Worm (Caenorhabditis elegans) whole organism, young adult: ENCODE results near the gene tbg-1.
A peak's percentile ranks its signal among the peaks of the same experiment; 100 is the strongest.

Source experiments
- B0336.3 ChIP-seq: fragments of 200-800 bp; sonication (Bioruptor generic); IDR thresholded peaks from 2 replicates; pipeline ENCODE4 v1.3.6; 2022; ENCODE audit warnings: missing genetic modification characterization, missing compliant biosample characterization
- D2030.7 ChIP-seq: fragments of 200-800 bp; sonication (Bioruptor generic); IDR thresholded peaks from 2 replicates; pipeline ENCODE4 v1.3.6; 2022; ENCODE audit warnings: missing genetic modification reagents, missing genetic modification characterization, missing compliant biosample characterization
- F39B2.1 ChIP-seq: fragments of 200-800 bp; sonication (Bioruptor generic); IDR thresholded peaks from 2 replicates; pipeline ENCODE4 v1.3.6; 2022; ENCODE audit warnings: missing genetic modification reagents, missing genetic modification characterization, missing compliant biosample characterization
- F55B11.4 ChIP-seq: sonication (generic microtip); optimal IDR thresholded peaks from 2 replicates; lab custom pipeline; 2016; ENCODE audit warnings: missing compliant biosample characterization, missing genetic modification characterization, borderline replicate concordance; ENCODE audit not compliant: insufficient read depth
- F57A8.1 ChIP-seq: fragments of 200-800 bp; sonication (Bioruptor generic); optimal IDR thresholded peaks from 2 replicates; lab custom pipeline; 2018; ENCODE audit warnings: mild to moderate bottlenecking, missing genetic modification characterization, moderate library complexity, missing compliant biosample characterization
- F57C9.4 ChIP-seq: sonication (generic microtip); optimal IDR thresholded peaks from 2 replicates; lab custom pipeline; 2017; ENCODE audit warnings: mild to moderate bottlenecking, missing genetic modification characterization, missing compliant biosample characterization
- K11D2.4 ChIP-seq: fragments of 200-800 bp; sonication (Bioruptor generic); IDR thresholded peaks from 2 replicates; pipeline ENCODE4 v1.3.6; 2022; ENCODE audit warnings: missing genetic modification reagents, missing genetic modification characterization, missing compliant biosample characterization
- Y67H2A.10 ChIP-seq: fragments of 200-800 bp; sonication (Bioruptor generic); conservative IDR thresholded peaks from 2 replicates; pipeline ENCODE4 v1.3.6; 2022; ENCODE audit warnings: missing genetic modification reagents, missing genetic modification characterization, missing compliant biosample characterization
- Y95B8A.8 ChIP-seq: fragments of 200-800 bp; sonication (Bioruptor generic); IDR thresholded peaks from 2 replicates; pipeline ENCODE4 v1.3.6; 2022; ENCODE audit warnings: missing genetic modification reagents, missing genetic modification characterization, missing compliant biosample characterization
- attf-3 ChIP-seq: fragments of 200-800 bp; sonication (Bioruptor generic); conservative IDR thresholded peaks from 2 replicates; pipeline ENCODE4 v1.3.6; 2022; ENCODE audit warnings: missing genetic modification reagents, missing genetic modification characterization, missing compliant biosample characterization
- attf-5 ChIP-seq: fragments of 200-800 bp; sonication (Bioruptor generic); optimal IDR thresholded peaks from 2 replicates; lab custom pipeline; 2018; ENCODE audit warnings: mild to moderate bottlenecking, missing genetic modification characterization, missing compliant biosample characterization
- attf-6 ChIP-seq: fragments of 200-800 bp; sonication (Bioruptor generic); IDR thresholded peaks from 2 replicates; pipeline ENCODE4 v1.3.6; 2022; ENCODE audit warnings: missing genetic modification reagents, missing genetic modification characterization, missing compliant biosample characterization
- ccch-3 ChIP-seq: fragments of 200-800 bp; sonication (Bioruptor generic); optimal IDR thresholded peaks from 2 replicates; lab custom pipeline; 2018; ENCODE audit warnings: mild to moderate bottlenecking, missing genetic modification characterization, missing compliant biosample characterization
- cebp-1 ChIP-seq, 2 experiments: fragments of 200-800 bp in 1 of 2; sonication (Bioruptor generic) in 1 of 2; sonication (generic microtip) in 1 of 2; IDR thresholded peaks in 1 of 2; optimal IDR thresholded peaks in 1 of 2; 2 replicates each; pipeline versions ENCODE4 v1.3.6 to Lab custom; 2017 to 2022; ENCODE audit warnings: missing compliant biosample characterization in 2 of 2, missing genetic modification characterization in 2 of 2, mild to moderate bottlenecking in 1 of 2, missing genetic modification reagents in 1 of 2, moderate library complexity in 1 of 2
- ceh-100 ChIP-seq: fragments of 200-800 bp; sonication (Bioruptor generic); IDR thresholded peaks from 2 replicates; pipeline ENCODE4 v1.3.6; 2022; ENCODE audit warnings: missing genetic modification reagents, missing genetic modification characterization, missing compliant biosample characterization
- ceh-27 ChIP-seq: fragments of 200-800 bp; sonication (Bioruptor generic); optimal IDR thresholded peaks from 2 replicates; lab custom pipeline; 2018; ENCODE audit warnings: mild to moderate bottlenecking, missing genetic modification characterization, moderate library complexity, missing compliant biosample characterization
- ceh-91 ChIP-seq: fragments of 200-800 bp; sonication (Bioruptor generic); IDR thresholded peaks from 2 replicates; pipeline ENCODE4 v1.3.6; 2022; ENCODE audit warnings: missing genetic modification reagents, missing genetic modification characterization, missing compliant biosample characterization
- die-1 ChIP-seq: sonication (generic microtip); optimal IDR thresholded peaks from 2 replicates; lab custom pipeline; 2016; ENCODE audit warnings: missing genotype, mild to moderate bottlenecking, missing genetic modification characterization, missing compliant biosample characterization
- dox-1 ChIP-seq: fragments of 200-800 bp; sonication (Bioruptor generic); IDR thresholded peaks from 2 replicates; pipeline ENCODE4 v1.3.6; 2022; ENCODE audit warnings: missing genetic modification reagents, missing genetic modification characterization, missing compliant biosample characterization
- ets-4 ChIP-seq: fragments of 200-800 bp; sonication (Bioruptor generic); optimal IDR thresholded peaks from 2 replicates; lab custom pipeline; 2018; ENCODE audit warnings: mild to moderate bottlenecking, missing genetic modification characterization, missing compliant biosample characterization
- hlh-12 ChIP-seq: sonication (generic microtip); optimal IDR thresholded peaks from 2 replicates; lab custom pipeline; 2016; ENCODE audit warnings: missing genetic modification characterization, missing compliant biosample characterization
- hlh-26 ChIP-seq: fragments of 200-800 bp; sonication (Bioruptor generic); conservative IDR thresholded peaks from 2 replicates; pipeline ENCODE4 v1.3.6; 2022; ENCODE audit warnings: missing genetic modification reagents, missing genetic modification characterization, missing compliant biosample characterization
- hmg-1.2 ChIP-seq: fragments of 200-800 bp; sonication (Bioruptor generic); IDR thresholded peaks from 2 replicates; pipeline ENCODE4 v1.3.6; 2022; ENCODE audit warnings: missing genetic modification reagents, missing genetic modification characterization, missing compliant biosample characterization
- lir-1 ChIP-seq: fragments of 200-800 bp; sonication (Bioruptor generic); conservative IDR thresholded peaks from 2 replicates; pipeline ENCODE4 v1.3.6; 2022; ENCODE audit warnings: missing genetic modification reagents, missing genetic modification characterization, missing compliant biosample characterization
- madf-3 ChIP-seq: fragments of 200-800 bp; sonication (Bioruptor generic); IDR thresholded peaks from 2 replicates; pipeline ENCODE4 v1.3.6; 2022; ENCODE audit warnings: missing genetic modification reagents, missing genetic modification characterization, missing compliant biosample characterization
- mes-4 ChIP-seq: sonication (generic microtip); optimal IDR thresholded peaks from 2 replicates; lab custom pipeline; 2016; ENCODE audit warnings: missing genotype, missing genetic modification characterization, missing compliant biosample characterization
- mxl-1 ChIP-seq: sonication (generic microtip); optimal IDR thresholded peaks from 2 replicates; lab custom pipeline; 2016; ENCODE audit warnings: missing genetic modification characterization, missing compliant biosample characterization
- nfyb-1 ChIP-seq: fragments of 200-800 bp; sonication (Bioruptor generic); IDR thresholded peaks from 2 replicates; pipeline ENCODE4 v1.3.6; 2022; ENCODE audit warnings: missing genetic modification reagents, missing genetic modification characterization, missing compliant biosample characterization
- nhr-120 ChIP-seq: fragments of 200-800 bp; sonication (Bioruptor generic); IDR thresholded peaks from 2 replicates; pipeline ENCODE4 v1.3.6; 2022; ENCODE audit warnings: missing genetic modification characterization, missing compliant biosample characterization
- nhr-179 ChIP-seq: sonication (generic microtip); optimal IDR thresholded peaks from 2 replicates; lab custom pipeline; 2016; ENCODE audit warnings: mild to moderate bottlenecking, missing genetic modification characterization, missing compliant biosample characterization
- nhr-27 ChIP-seq: fragments of 200-800 bp; sonication (Bioruptor generic); optimal IDR thresholded peaks from 2 replicates; lab custom pipeline; 2018; ENCODE audit warnings: mild to moderate bottlenecking, missing genetic modification characterization, moderate library complexity, missing compliant biosample characterization
- nhr-80 ChIP-seq: sonication (generic microtip); optimal IDR thresholded peaks from 2 replicates; lab custom pipeline; 2016; ENCODE audit warnings: missing genetic modification characterization, missing compliant biosample characterization
- repo-1 ChIP-seq: sonication (generic microtip); optimal IDR thresholded peaks from 2 replicates; lab custom pipeline; 2017; ENCODE audit warnings: mild to moderate bottlenecking, missing genetic modification characterization, missing compliant biosample characterization
- rpc-1 ChIP-seq, 2 experiments: fragments of 150-350 bp in 1 of 2; sonication (generic microtip) in 1 of 2; optimal IDR thresholded peaks; 2 replicates each; lab custom pipeline; 2014 to 2018; ENCODE audit warnings: missing biosample characterization in 1 of 2, missing genetic modification characterization in 1 of 2, missing genetic modification reagents in 1 of 2, missing genotype in 1 of 2
- snpc-1.1 ChIP-seq: sonication (generic microtip); optimal IDR thresholded peaks from 2 replicates; lab custom pipeline; 2017; ENCODE audit warnings: missing genetic modification characterization, mild to moderate bottlenecking, missing compliant biosample characterization, antibody characterized with exemption, moderate library complexity, missing genotype, missing genetic modification reagents; ENCODE audit not compliant: insufficient read depth
- snpc-1.3 ChIP-seq: sonication (generic microtip); optimal IDR thresholded peaks from 2 replicates; lab custom pipeline; 2017; ENCODE audit warnings: missing genetic modification characterization, mild to moderate bottlenecking, missing compliant biosample characterization, antibody characterized with exemption, moderate library complexity, missing genotype, missing genetic modification reagents; ENCODE audit not compliant: insufficient read depth
- ztf-18 ChIP-seq: sonication (generic microtip); optimal IDR thresholded peaks from 2 replicates; lab custom pipeline; 2016; ENCODE audit warnings: missing genotype, mild to moderate bottlenecking, missing genetic modification characterization, missing compliant biosample characterization
- ztf-22 ChIP-seq: fragments of 200-800 bp; sonication (Bioruptor generic); optimal IDR thresholded peaks from 2 replicates; lab custom pipeline; 2018; ENCODE audit warnings: mild to moderate bottlenecking, missing genetic modification characterization, moderate library complexity, missing compliant biosample characterization

tbg-1 gene

DNA sequence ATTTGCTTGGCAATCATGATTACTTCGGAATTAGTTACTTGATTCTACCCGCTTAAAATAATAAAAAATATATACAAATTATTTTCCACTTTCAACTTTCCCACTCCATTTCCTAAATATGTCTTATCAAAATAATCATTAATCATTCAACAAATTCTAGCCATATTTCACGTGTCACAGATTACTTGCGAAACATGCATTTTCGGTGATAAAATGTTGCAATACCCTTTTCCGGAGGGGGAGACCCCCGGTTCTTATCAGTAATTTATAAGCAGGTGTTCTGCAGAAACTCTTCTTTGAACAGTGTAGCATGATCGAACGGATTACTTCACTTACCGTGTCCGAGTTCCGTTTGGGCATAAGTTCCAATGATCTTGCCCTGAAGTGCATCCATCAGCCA lies 38.7 kb downstream of the tbg-1 start:
- TF ChIP-seq snpc-1.3 (tag; lab: Kevin White, UChicago) = no peak
- no peak for TF ChIP-seq cebp-1 (GFP tag; IDR thresholded peaks at IDR 0.05; lab: Robert Waterston, UW)
- peak; percentile 54 for TF ChIP-seq cebp-1 (tag; optimal IDR thresholded peaks at IDR 0.05; lab: Kevin White, UChicago)
- peak; percentile 24 for TF ChIP-seq ets-4 (GFP tag; lab: Kevin White, UChicago)
- peak; percentile 80 for TF ChIP-seq nhr-80 (tag; lab: Kevin White, UChicago)
- TF ChIP-seq snpc-1.1 (tag; lab: Kevin White, UChicago) = no peak
- TF ChIP-seq, all 124 proteins: peak for 3

ce11 chrIII:9585314-9585713 lies 43.6 kb downstream of the tbg-1 start:
- TF ChIP-seq attf-6 (GFP tag; lab: Robert Waterston, UW) = no peak
- no peak for TF ChIP-seq madf-3 (GFP tag; lab: Robert Waterston, UW)
- no peak for TF ChIP-seq nhr-120 (GFP tag; lab: Robert Waterston, UW)
- TF ChIP-seq nhr-27 (tag; lab: Kevin White, UChicago) = no peak
- no peak for TF ChIP-seq mes-4 (tag; lab: Kevin White, UChicago)
- TF ChIP-seq Y95B8A.8 (GFP tag; lab: Robert Waterston, UW) = no peak
- no peak for TF ChIP-seq F57A8.1 (GFP tag; lab: Kevin White, UChicago)
- TF ChIP-seq F55B11.4 = no peak
- TF ChIP-seq nhr-179 (tag; lab: Kevin White, UChicago) = no peak
- TF ChIP-seq ceh-27 (GFP tag; lab: Kevin White, UChicago) = no peak
- TF ChIP-seq, all 124 proteins: peak for 0

- TF ChIP-seq hlh-26 (GFP tag; lab: Robert Waterston, UW) = no peak
- TF ChIP-seq Y67H2A.10 (GFP tag; lab: Robert Waterston, UW) = no peak
- no peak for TF ChIP-seq mxl-1 (tag; lab: Kevin White, UChicago)
- TF ChIP-seq lir-1 = no peak
- no peak for TF ChIP-seq F57C9.4
- no peak for TF ChIP-seq ccch-3
- TF ChIP-seq ztf-18 = no peak
- no peak for TF ChIP-seq B0336.3
- TF ChIP-seq mes-4 (tag; lab: Kevin White, UChicago) = no peak
- no peak for TF ChIP-seq F39B2.1 (GFP tag; lab: Robert Waterston, UW)
- TF ChIP-seq ceh-100 (GFP tag; lab: Robert Waterston, UW) = no peak
Measured at ce11 chrIII:9583224-9583623, 45.7 kb downstream of the tbg-1 start.

DNA sequence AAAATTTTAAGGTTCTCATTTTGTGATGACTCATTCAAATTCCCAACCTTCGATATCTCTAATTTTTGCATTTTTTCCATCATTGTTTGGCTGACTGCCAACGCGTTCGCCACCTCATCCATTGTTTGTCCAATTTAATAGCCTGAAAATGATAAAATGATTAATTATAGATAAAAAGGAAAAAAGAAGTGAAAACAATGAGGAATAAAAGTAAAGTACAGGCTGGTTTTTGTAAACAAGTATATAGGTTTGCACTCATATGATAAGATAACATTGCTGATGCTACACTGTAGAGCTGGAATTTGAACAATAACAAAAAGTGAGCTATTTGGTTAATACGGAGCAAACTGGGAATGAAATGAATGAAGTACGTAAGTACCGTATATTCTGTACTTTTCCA lies 46.7 kb downstream of the tbg-1 start, which contains the start of gene C48B4.3:
TSS of gene C48B4.3 (minus strand) at position 149 of the 400 bp plus-strand sequence.
- TF ChIP-seq D2030.7 (GFP tag; lab: Robert Waterston, UW) (no peak), nfyb-1 (GFP tag; lab: Robert Waterston, UW) (no peak), ztf-18 (no peak), attf-5 (GFP tag; lab: Kevin White, UChicago) (no peak), rpc-1 (optimal IDR thresholded peaks at IDR 0.05; lab: Kevin White, UChicago) (no peak), rpc-1 (tag; optimal IDR thresholded peaks at IDR 0.05; lab: Kevin White, UChicago) (no peak), hmg-1.2 (GFP tag; lab: Robert Waterston, UW) (no peak), hlh-12 (tag; lab: Kevin White, UChicago) (no peak), repo-1 (tag; lab: Kevin White, UChicago) (no peak), dox-1 (GFP tag; lab: Robert Waterston, UW) (no peak), die-1 (tag; lab: Kevin White, UChicago) (no peak), K11D2.4 (GFP tag; lab: Robert Waterston, UW) (no peak), attf-3 (GFP tag; lab: Robert Waterston, UW) (no peak), ceh-91 (GFP tag; lab: Robert Waterston, UW) (no peak), ztf-22 (no peak)
